Fruit fly (Drosophila melanogaster): ENCODE measurements around the gene CG12236.

The CG12236 gene

dm6 chrX:5900146-5901093, 7.5 kb upstream of the CG12236 start, which contains the start of gene Act5C (continued):
- peak; percentile 94 for TF ChIP-seq slp2 (GFP tag; optimal IDR thresholded peaks at IDR 0.05)
- peak; percentile 74 for TF ChIP-seq psq (GFP tag; optimal IDR thresholded peaks at IDR 0.05)
- TF ChIP-seq CG4820 (GFP tag; optimal IDR thresholded peaks at IDR 0.05) = peak; percentile 92
- peak; percentile 92 for TF ChIP-seq Awh (GFP tag; IDR thresholded peaks at IDR 0.05)
- TF ChIP-seq Pdp1 (GFP tag; optimal IDR thresholded peaks at IDR 0.05) = peak; percentile 94 to 96
- peak; percentile 57 for TF ChIP-seq MESR4 (GFP tag; optimal IDR thresholded peaks at IDR 0.05)
- no peak for TF ChIP-seq CG2129 (GFP tag; IDR thresholded peaks at IDR 0.05; ENCODE audit: partially characterized antibody)
- TF ChIP-seq rib (GFP tag; IDR thresholded peaks at IDR 0.05) = peak; percentile 93
- TF ChIP-seq ham (GFP tag; IDR thresholded peaks at IDR 0.05) = peak; percentile 67; the same call in 1 of the 2 replicates
- peak; percentile 96 for TF ChIP-seq CG10979 (tag; optimal IDR thresholded peaks at IDR 0.05)
- TF ChIP-seq CG13624 (GFP tag; optimal IDR thresholded peaks at IDR 0.05) = peak; percentile 94
- TF ChIP-seq lab (GFP tag; optimal IDR thresholded peaks at IDR 0.05) = peak; percentile 94
- TF ChIP-seq amos (GFP tag; IDR thresholded peaks at IDR 0.05; ENCODE audit: partially characterized antibody) = 0 out of 2 replicates have a peak, but pooled peaks have one; percentile 5
- peak; percentile 89 for TF ChIP-seq C15 (GFP tag; IDR thresholded peaks at IDR 0.05)
- TF ChIP-seq Dip3 (GFP tag; optimal IDR thresholded peaks at IDR 0.05) = peak; percentile 87
- TF ChIP-seq CG10147 (GFP tag; optimal IDR thresholded peaks at IDR 0.05) = peak; percentile 82
- peak; percentile 96 for TF ChIP-seq Drgx (GFP tag; IDR thresholded peaks at IDR 0.05)
- peak; percentile 92 for TF ChIP-seq Atf-2 (GFP tag; optimal IDR thresholded peaks at IDR 0.05)
- TF ChIP-seq CoRest (tag; optimal IDR thresholded peaks at IDR 0.05) = peak; percentile 94
- peak; percentile 90 for TF ChIP-seq CG5953 (GFP tag; IDR thresholded peaks at IDR 0.05)
- peak; percentile 79 for TF ChIP-seq fd3F (GFP tag; optimal IDR thresholded peaks at IDR 0.05)
- 0 out of 2 replicates have a peak, but pooled peaks have one; percentile 46 for TF ChIP-seq CG42726 (GFP tag; IDR thresholded peaks at IDR 0.05; ENCODE audit: partially characterized antibody)
- TF ChIP-seq CG3065 (GFP tag; optimal IDR thresholded peaks at IDR 0.05) = peak; percentile 85
- peak; percentile 86 for TF ChIP-seq CG15011 (GFP tag; optimal IDR thresholded peaks at IDR 0.05)
- peak; percentile 91 for TF ChIP-seq CG3281 (GFP tag; optimal IDR thresholded peaks at IDR 0.05)
- peak; percentile 96 for TF ChIP-seq lilli (GFP tag; optimal IDR thresholded peaks at IDR 0.05)
- TF ChIP-seq cg (GFP tag; optimal IDR thresholded peaks at IDR 0.05) = peak; percentile 59
- TF ChIP-seq CG9437 (GFP tag; optimal IDR thresholded peaks at IDR 0.05) = peak; percentile 86
- peak; percentile 86 for TF ChIP-seq run (tag; optimal IDR thresholded peaks at IDR 0.05)
- TF ChIP-seq danr (GFP tag; IDR thresholded peaks at IDR 0.05) = peak; percentile 81
- TF ChIP-seq bbx (GFP tag; IDR thresholded peaks at IDR 0.05; ENCODE audit: partially characterized antibody) = peak; percentile 56
- 0 out of 2 replicates have a peak, but pooled peaks have one; percentile 16 for TF ChIP-seq Dip2 (GFP tag; IDR thresholded peaks at IDR 0.05)
- TF ChIP-seq Stat92E (GFP tag; optimal IDR thresholded peaks at IDR 0.05) = peak in 1 of 3 experiments; percentile 82
- TF ChIP-seq CG17385 (GFP tag; optimal IDR thresholded peaks at IDR 0.05) = peak; percentile 90
- peak; percentile 86 for TF ChIP-seq CG7372 (GFP tag; IDR thresholded peaks at IDR 0.05)
- peak; percentile 91 for TF ChIP-seq nerfin-1 (tag; optimal IDR thresholded peaks at IDR 0.05)
- TF ChIP-seq Optix (GFP tag; IDR thresholded peaks at IDR 0.05) = peak; percentile 92
- peak; percentile 92 for TF ChIP-seq tx (GFP tag; optimal IDR thresholded peaks at IDR 0.05)
- TF ChIP-seq CG14014 (GFP tag; IDR thresholded peaks at IDR 0.05) = peak; percentile 94
- TF ChIP-seq CG17829 (tag; optimal IDR thresholded peaks at IDR 0.05) = peak; percentile 95
- peak; percentile 84 for TF ChIP-seq CG7271 (tag; optimal IDR thresholded peaks at IDR 0.05)
- peak; percentile 93 for TF ChIP-seq CG9609 (GFP tag; optimal IDR thresholded peaks at IDR 0.05)
- no peak for TF ChIP-seq CG16813 (GFP tag; IDR thresholded peaks at IDR 0.05; ENCODE audit: partially characterized antibody)
- no peak for TF ChIP-seq hb (GFP tag; IDR thresholded peaks at IDR 0.05; ENCODE audit: partially characterized antibody)
- TF ChIP-seq CG8290 (GFP tag; optimal IDR thresholded peaks at IDR 0.05) = peak; percentile 90
- peak; percentile 11 to 99 for TF ChIP-seq CG8290 (tag; optimal IDR thresholded peaks at IDR 0.05)
- peak; percentile 83 for TF ChIP-seq dan (GFP tag; IDR thresholded peaks at IDR 0.05)

Data from whole organism, embryonic.